Worm (Caenorhabditis elegans): Measurements from ENCODE around the gene fkh-2.

The fkh-2 gene

DNA sequence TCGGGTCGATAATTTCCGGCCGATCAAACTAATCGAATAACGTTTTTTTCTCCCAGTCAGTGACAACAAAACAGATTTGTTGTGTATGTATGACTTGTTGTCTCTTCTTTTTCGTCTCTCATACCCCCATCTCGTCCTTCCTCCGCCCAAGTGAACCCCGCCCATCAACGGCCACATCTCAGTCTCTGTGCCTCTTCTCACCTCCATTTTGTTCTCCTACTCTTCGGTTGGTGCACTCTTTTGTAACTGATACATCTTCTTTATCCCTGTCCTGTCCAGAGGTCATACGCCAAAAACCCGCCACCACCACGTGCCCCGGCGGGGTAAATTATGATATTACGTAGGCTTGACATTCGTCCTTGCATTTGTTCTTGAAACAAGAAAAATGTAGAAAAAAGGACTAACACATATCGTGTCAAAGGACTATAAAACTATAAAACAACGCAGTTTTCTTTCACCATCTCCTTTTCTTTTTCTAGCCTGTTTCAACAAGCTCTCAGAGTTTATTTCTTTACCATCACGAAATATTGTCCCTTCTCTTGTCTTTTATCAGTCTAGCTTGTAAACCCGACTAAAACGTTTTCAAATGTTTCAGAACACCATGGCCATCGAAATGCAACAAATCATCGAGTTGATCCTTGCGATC is 45.4 kb upstream of the fkh-2 start, which contains the start of gene pmpl-1:
Gene pmpl-1 (plus strand): TSS at position 596 of the 646 bp plus-strand sequence.
- no peak for TF ChIP-seq php-3 (GFP tag; IDR thresholded peaks at IDR 0.05)
- TF ChIP-seq daf-16 (GFP tag; optimal IDR thresholded peaks at IDR 0.05): peak in 1 of 2 experiments; percentile 16
- peak; percentile 5 for TF ChIP-seq daf-16 (tag; optimal IDR thresholded peaks at IDR 0.05)
- peak in 1 of 2 experiments; percentile 93 for TF ChIP-seq unc-62 (GFP tag; optimal IDR thresholded peaks at IDR 0.05 in 1 of 2)
- no peak for TF ChIP-seq unc-62 (tag; optimal IDR thresholded peaks at IDR 0.05)
- no peak for TF ChIP-seq T20F7.1 (GFP tag; optimal IDR thresholded peaks at IDR 0.05)
- no peak for TF ChIP-seq dve-1 (tag; optimal IDR thresholded peaks at IDR 0.05; ENCODE audit: insufficient read depth)
- TF ChIP-seq aha-1 (tag): peak; percentile 99
- no peak for TF ChIP-seq zfp-3 (GFP tag; conservative IDR thresholded peaks at IDR 0.05)
- TF ChIP-seq nhr-48 (tag; optimal IDR thresholded peaks at IDR 0.05): peak; percentile 22
- no peak for TF ChIP-seq ceh-62 (tag; optimal IDR thresholded peaks at IDR 0.05)
- TF ChIP-seq set-16 (GFP tag; IDR thresholded peaks at IDR 0.05): no peak
- TF ChIP-seq nhr-28 (tag; optimal IDR thresholded peaks at IDR 0.05): peak; percentile 44
- peak; percentile 71 to 72 for TF ChIP-seq mdl-1 (tag; optimal IDR thresholded peaks at IDR 0.05)
- TF ChIP-seq hmg-1.1 (GFP tag; IDR thresholded peaks at IDR 0.05): peak; percentile 31; the same call in 1 of the 2 replicates
- TF ChIP-seq mxl-3 (GFP tag; optimal IDR thresholded peaks at IDR 0.05): peak; percentile 2
- TF ChIP-seq mep-1 (tag; optimal IDR thresholded peaks at IDR 0.05): peak; percentile 69
- no peak for TF ChIP-seq daf-12 (tag; optimal IDR thresholded peaks at IDR 0.05)
- TF ChIP-seq Y5F2A.4 (GFP tag; optimal IDR thresholded peaks at IDR 0.05): no peak
- no peak for TF ChIP-seq nhr-237 (tag; optimal IDR thresholded peaks at IDR 0.05)
- no peak for TF ChIP-seq hif-1 (tag; optimal IDR thresholded peaks at IDR 0.05)
- TF ChIP-seq pha-4 (GFP tag; IDR thresholded peaks at IDR 0.05): no peak
- TF ChIP-seq pha-4 (tag; optimal IDR thresholded peaks at IDR 0.05): no peak
- peak; percentile 33 for TF ChIP-seq nhr-11 (tag; optimal IDR thresholded peaks at IDR 0.05)
- TF ChIP-seq lir-3 (tag; optimal IDR thresholded peaks at IDR 0.05): no peak
- TF ChIP-seq rbr-2 (tag; optimal IDR thresholded peaks at IDR 0.05): peak; percentile 47
- TF ChIP-seq nhr-76 (tag; optimal IDR thresholded peaks at IDR 0.05): no peak
- TF ChIP-seq lsy-2 (tag; optimal IDR thresholded peaks at IDR 0.05): peak; percentile 5 to 31
- peak; percentile 81 for TF ChIP-seq ama-1 (optimal IDR thresholded peaks at IDR 0.05)
- no peak for TF ChIP-seq zag-1 (tag; optimal IDR thresholded peaks at IDR 0.05)
- peak; percentile 22 for TF ChIP-seq dmd-6 (GFP tag; IDR thresholded peaks at IDR 0.05)
- peak; percentile 44 for TF ChIP-seq hlh-11 (tag; optimal IDR thresholded peaks at IDR 0.05)
- TF ChIP-seq Y48G9A.11 (GFP tag; IDR thresholded peaks at IDR 0.05): no peak
- TF ChIP-seq skn-1 (tag; optimal IDR thresholded peaks at IDR 0.05): no peak
- no peak for TF ChIP-seq duxl-1 (tag; optimal IDR thresholded peaks at IDR 0.05; ENCODE audit: poor library complexity)
- TF ChIP-seq ZK337.2 (GFP tag; IDR thresholded peaks at IDR 0.05): no peak
- TF ChIP-seq hlh-30 (tag; optimal IDR thresholded peaks at IDR 0.05; ENCODE audit: insufficient read depth): peak; percentile 88
- TF ChIP-seq nhr-102 (tag; optimal IDR thresholded peaks at IDR 0.05): no peak
- no peak for TF ChIP-seq lin-15B (tag; optimal IDR thresholded peaks at IDR 0.05)
- TF ChIP-seq F10B5.3 (tag; optimal IDR thresholded peaks at IDR 0.05): no peak
- peak; percentile 66 for TF ChIP-seq nhr-25 (tag; optimal IDR thresholded peaks at IDR 0.05; ENCODE audit: borderline replicate concordance, insufficient read depth)
- peak; percentile 18 for TF ChIP-seq mes-2 (tag; optimal IDR thresholded peaks at IDR 0.05; ENCODE audit: poor library complexity, severe bottlenecking)
- no peak for TF ChIP-seq tra-1 (GFP tag; IDR thresholded peaks at IDR 0.05)
- TF ChIP-seq madf-5 (GFP tag; IDR thresholded peaks at IDR 0.05): no peak
- no peak for TF ChIP-seq zip-11 (GFP tag; IDR thresholded peaks at IDR 0.05)
- no peak for TF ChIP-seq jun-1 (tag; optimal IDR thresholded peaks at IDR 0.05)
- no peak for TF ChIP-seq Y105C5A.15 (GFP tag; IDR thresholded peaks at IDR 0.05)
